Worm (Caenorhabditis elegans) whole organism, late embryonic: Measurements from ENCODE around the gene btb-11.

Source experiments
- K02D7.2 ChIP-seq: sonication (generic microtip); optimal IDR thresholded peaks from 2 replicates; lab custom pipeline; 2017; ENCODE audit warnings: mild to moderate bottlenecking, missing genetic modification characterization, missing compliant biosample characterization
- K09A11.1 ChIP-seq: sonication (generic microtip); optimal IDR thresholded peaks from 2 replicates; lab custom pipeline; 2017; ENCODE audit warnings: antibody characterized with exemption, mild to moderate bottlenecking, missing genetic modification characterization, missing compliant biosample characterization; ENCODE audit not compliant: insufficient read depth
- ceh-30 ChIP-seq: fragments of 150-350 bp; optimal IDR thresholded peaks from 2 replicates; lab custom pipeline; 2014; ENCODE audit warnings: missing biosample characterization, missing genetic modification characterization
- ceh-9 ChIP-seq: sonication (generic microtip); optimal IDR thresholded peaks from 2 replicates; lab custom pipeline; 2016; ENCODE audit warnings: mild to moderate bottlenecking, missing genetic modification characterization, inconsistent platforms, missing compliant biosample characterization
- dmd-4 ChIP-seq: sonication (generic microtip); optimal IDR thresholded peaks from 2 replicates; lab custom pipeline; 2016; ENCODE audit warnings: borderline replicate concordance, missing genetic modification characterization, missing compliant biosample characterization
- eyg-1 ChIP-seq: sonication (generic microtip); optimal IDR thresholded peaks from 2 replicates; lab custom pipeline; 2016; ENCODE audit warnings: missing genotype, missing genetic modification characterization, missing compliant biosample characterization
- fkh-10 ChIP-seq: fragments of 150-350 bp; optimal IDR thresholded peaks from 2 replicates; lab custom pipeline; 2014; ENCODE audit warnings: missing biosample characterization, missing genetic modification reagents, missing genetic modification characterization
- gmeb-2 ChIP-seq: sonication (generic microtip); optimal IDR thresholded peaks from 2 replicates; lab custom pipeline; 2016; ENCODE audit warnings: missing genetic modification characterization, inconsistent platforms, missing compliant biosample characterization
- lim-6 ChIP-seq: sonication (generic microtip); optimal IDR thresholded peaks from 2 replicates; lab custom pipeline; 2016; ENCODE audit warnings: missing genetic modification characterization, missing compliant biosample characterization
- mec-3 ChIP-seq: sonication (generic microtip); optimal IDR thresholded peaks from 2 replicates; lab custom pipeline; 2016; ENCODE audit warnings: borderline replicate concordance, missing genetic modification characterization, missing compliant biosample characterization
- pha-2 ChIP-seq: sonication (generic microtip); optimal IDR thresholded peaks from 2 replicates; lab custom pipeline; 2017; ENCODE audit warnings: mild to moderate bottlenecking, missing genetic modification characterization, missing compliant biosample characterization
- pqm-1 ChIP-seq: sonication (generic microtip); optimal IDR thresholded peaks from 2 replicates; lab custom pipeline; 2016; ENCODE audit warnings: missing genetic modification characterization, missing compliant biosample characterization
- pros-1 ChIP-seq: fragments of 150-350 bp; optimal IDR thresholded peaks from 2 replicates; lab custom pipeline; 2014; ENCODE audit warnings: missing biosample characterization, missing genetic modification reagents, missing genetic modification characterization
- ref-2 ChIP-seq: sonication (generic microtip); optimal IDR thresholded peaks from 2 replicates; lab custom pipeline; 2016; ENCODE audit warnings: missing genetic modification characterization, missing compliant biosample characterization
- rnt-1 ChIP-seq: sonication (generic microtip); optimal IDR thresholded peaks from 2 replicates; lab custom pipeline; 2016; ENCODE audit warnings: missing genetic modification characterization, missing compliant biosample characterization
- sox-4 ChIP-seq: sonication (generic microtip); optimal IDR thresholded peaks from 2 replicates; lab custom pipeline; 2017; ENCODE audit warnings: mild to moderate bottlenecking, missing genetic modification characterization, inconsistent platforms, missing compliant biosample characterization
- syd-9 ChIP-seq: sonication (generic microtip); optimal IDR thresholded peaks from 2 replicates; lab custom pipeline; 2016; ENCODE audit warnings: mild to moderate bottlenecking, missing genetic modification characterization, moderate library complexity, missing compliant biosample characterization
- tbx-7 ChIP-seq: sonication (generic microtip); optimal IDR thresholded peaks from 2 replicates; lab custom pipeline; 2016; ENCODE audit warnings: missing genotype, missing genetic modification characterization, missing compliant biosample characterization
- unc-3 ChIP-seq, 2 experiments: fragments of 200-800 bp in 1 of 2; sonication (Bioruptor generic) in 1 of 2; sonication (generic microtip) in 1 of 2; conservative IDR thresholded peaks in 1 of 2; optimal IDR thresholded peaks in 1 of 2; 2 replicates each; pipeline versions ENCODE4 v1.3.6 to Lab custom; 2016 to 2022; ENCODE audit warnings: missing compliant biosample characterization in 2 of 2, missing genetic modification characterization in 2 of 2, missing genetic modification reagents in 1 of 2

btb-11 gene

DNA sequence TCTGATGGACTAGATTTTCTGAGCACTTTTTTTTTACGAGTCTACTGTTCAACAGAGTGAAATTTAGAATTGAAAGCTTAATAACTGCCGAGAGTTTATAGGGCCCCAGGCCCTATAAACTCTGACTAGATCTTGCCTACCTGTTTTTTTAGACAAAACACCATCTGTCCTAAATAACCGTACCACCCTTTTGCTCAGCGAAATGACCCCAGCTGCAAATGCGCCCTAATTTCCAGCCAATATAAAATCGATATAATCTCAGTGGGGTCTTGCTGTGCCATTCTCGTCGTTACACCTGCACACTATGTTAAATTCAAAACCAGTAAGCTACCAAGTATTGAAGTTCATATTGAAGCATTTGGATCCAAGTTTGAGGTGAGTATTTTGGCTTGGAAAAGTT lies 50.6 kb downstream of the btb-11 start, which contains the start of gene fbxc-14:
TSS of gene fbxc-14 (plus strand) at position 301 of the 400 bp plus-strand sequence.
- TF ChIP-seq ceh-30 (tag; lab: Kevin White, UChicago), result no peak
- no peak for TF ChIP-seq lim-6 (tag; lab: Kevin White, UChicago)
- no peak for TF ChIP-seq pros-1 (tag; lab: Kevin White, UChicago)
- no peak for TF ChIP-seq eyg-1 (tag; lab: Kevin White, UChicago)
- no peak for TF ChIP-seq ceh-9
- no peak for TF ChIP-seq mec-3
- TF ChIP-seq fkh-10 (GFP tag; lab: Kevin White, UChicago), result no peak
- TF ChIP-seq rnt-1 (tag; lab: Kevin White, UChicago), result no peak
- TF ChIP-seq pha-2, result no peak
- TF ChIP-seq sox-4 (tag; lab: Kevin White, UChicago), result no peak
- no peak for TF ChIP-seq ref-2 (tag; lab: Kevin White, UChicago)
- TF ChIP-seq gmeb-2 (tag; lab: Kevin White, UChicago), result no peak
- TF ChIP-seq unc-3 (GFP tag; conservative IDR thresholded peaks at IDR 0.05; lab: Robert Waterston, UW), result no peak
- TF ChIP-seq unc-3 (tag; optimal IDR thresholded peaks at IDR 0.05; lab: Kevin White, UChicago), result no peak
- TF ChIP-seq syd-9 (tag; lab: Kevin White, UChicago), result no peak
- TF ChIP-seq dmd-4 (tag; lab: Kevin White, UChicago), result no peak
- TF ChIP-seq tbx-7, result no peak
- TF ChIP-seq K02D7.2 (tag; lab: Kevin White, UChicago), result no peak
- no peak for TF ChIP-seq pqm-1 (tag; lab: Kevin White, UChicago)
- no peak for TF ChIP-seq K09A11.1 (tag; lab: Kevin White, UChicago)
- TF ChIP-seq, all 69 proteins: peak for 0
